Fruit fly (Drosophila melanogaster): ENCODE measurements around the gene CG7829.

The CG7829 gene

DNA sequence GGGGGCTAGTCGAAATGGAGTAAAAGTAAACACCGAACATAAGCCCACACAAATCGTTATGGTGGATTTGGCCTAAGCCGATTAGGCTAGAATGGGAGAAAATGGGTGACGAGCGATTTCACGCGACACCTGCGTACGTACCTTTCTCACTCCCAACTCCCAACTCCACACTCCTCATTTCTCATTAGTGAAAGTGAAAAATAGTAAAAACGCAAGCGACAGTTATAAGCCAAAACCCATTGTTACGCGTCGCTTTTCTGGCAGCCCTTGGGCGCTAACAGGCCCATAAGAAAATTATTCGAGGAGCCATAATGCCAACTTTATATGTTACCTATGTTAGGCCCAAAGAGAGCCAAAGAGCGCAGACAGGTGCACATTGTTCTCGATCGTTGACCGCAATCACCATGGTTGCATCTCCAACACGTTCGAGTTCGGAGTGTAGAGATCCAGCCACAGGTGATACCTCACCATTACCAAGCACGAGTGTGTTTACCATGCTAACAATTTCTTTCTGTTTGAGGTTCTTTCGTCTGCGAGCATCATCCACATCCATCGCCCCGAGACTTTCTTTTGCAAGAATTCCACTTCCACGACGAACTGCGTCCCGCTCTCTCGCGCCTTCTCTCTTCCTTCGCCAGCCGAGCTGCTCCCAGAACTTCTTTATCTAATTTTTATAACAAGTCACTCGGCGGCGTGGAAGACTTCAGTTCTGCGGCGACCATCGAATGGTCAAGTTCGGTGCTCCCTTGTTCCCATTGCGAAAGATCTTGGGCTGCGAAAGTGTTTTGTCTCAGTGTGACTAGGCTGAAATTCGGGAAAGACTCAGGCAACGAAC is 1.1 kb upstream of the CG7829 start, which contains the start of gene neo (continued):
- TF ChIP-seq HLHmδ (GFP tag; optimal IDR thresholded peaks at IDR 0.05) (peak; percentile 12), CG5180 (GFP tag; optimal IDR thresholded peaks at IDR 0.05) (peak; percentile 96), Ets65A (GFP tag) (peak; percentile 85), wek (GFP tag; optimal IDR thresholded peaks at IDR 0.05) (no peak), E2f1 (GFP tag; IDR thresholded peaks at IDR 0.05) (no peak), chinmo (GFP tag; IDR thresholded peaks at IDR 0.05; ENCODE audit: partially characterized antibody) (no peak), Asciz (GFP tag; optimal IDR thresholded peaks at IDR 0.05) (no peak), CG11560 (tag; IDR thresholded peaks at IDR 0.05) (no peak), CG17829 (tag; optimal IDR thresholded peaks at IDR 0.05) (no peak), CG4820 (GFP tag; optimal IDR thresholded peaks at IDR 0.05) (no peak), NFAT (GFP tag; IDR thresholded peaks at IDR 0.05) (no peak), CG7556 (GFP tag; optimal IDR thresholded peaks at IDR 0.05) (no peak), oc (tag; optimal IDR thresholded peaks at IDR 0.05) (peak; percentile 89), CG10366 (GFP tag; IDR thresholded peaks at IDR 0.05) (no peak), cwo (GFP tag; optimal IDR thresholded peaks at IDR 0.05) (no peak), Atf6 (GFP tag; IDR thresholded peaks at IDR 0.05) (no peak), HLH3B (GFP tag; IDR thresholded peaks at IDR 0.05) (no peak), chm (GFP tag; IDR thresholded peaks at IDR 0.05) (no peak), ERR (GFP tag; optimal IDR thresholded peaks at IDR 0.05) (no peak), kni (GFP tag; optimal IDR thresholded peaks at IDR 0.05) (peak; percentile 33), zen2 (GFP tag; IDR thresholded peaks at IDR 0.05; ENCODE audit: partially characterized antibody) (no peak), gfzf (GFP tag; optimal IDR thresholded peaks at IDR 0.05) (no peak), bcd (GFP tag; optimal IDR thresholded peaks at IDR 0.05) (no peak), CG6854 (GFP tag; optimal IDR thresholded peaks at IDR 0.05) (no peak), CG3995 (GFP tag; optimal IDR thresholded peaks at IDR 0.05) (no peak), h (optimal IDR thresholded peaks at IDR 0.05) (no peak), trh (GFP tag; optimal IDR thresholded peaks at IDR 0.05) (no peak), yki (optimal IDR thresholded peaks at IDR 0.05) (no peak), Scr (GFP tag; IDR thresholded peaks at IDR 0.05; ENCODE audit: partially characterized antibody) (no peak), fu2 (GFP tag; optimal IDR thresholded peaks at IDR 0.05) (no peak), CG7745 (tag; optimal IDR thresholded peaks at IDR 0.05) (no peak), tin (GFP tag; optimal IDR thresholded peaks at IDR 0.05) (no peak), sna (GFP tag; IDR thresholded peaks at IDR 0.05; ENCODE audit: partially characterized antibody) (no peak), CG6254 (GFP tag; optimal IDR thresholded peaks at IDR 0.05) (no peak), gsb (GFP tag; IDR thresholded peaks at IDR 0.05) (no peak), D (optimal IDR thresholded peaks at IDR 0.05) (peak; percentile 22), D (GFP tag; optimal IDR thresholded peaks at IDR 0.05) (no peak)

DNA sequence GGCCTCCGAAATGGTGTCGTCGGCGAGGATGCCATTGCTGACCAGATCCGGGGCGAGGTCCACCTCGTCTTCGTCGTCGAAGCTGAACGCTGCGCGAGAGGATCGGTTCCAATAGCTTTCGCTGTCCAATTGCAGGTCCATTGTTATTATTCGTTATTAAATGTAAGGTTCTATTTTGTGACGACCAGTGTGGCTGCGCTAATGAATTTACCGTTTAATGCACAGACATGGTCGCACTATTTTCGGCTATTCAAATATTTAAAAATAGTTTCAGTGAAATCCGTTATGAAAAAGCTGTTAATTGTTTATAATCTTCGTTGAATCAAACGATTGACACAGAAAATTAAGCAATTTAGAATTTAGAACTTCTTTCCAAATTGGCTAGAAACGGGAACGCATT is 1.3 kb downstream of the CG7829 start, which contains the start of gene Vps16B:
Gene Vps16B, minus strand, starts transcription at position 186 of the 400 bp plus-strand sequence.
- TF ChIP-seq BtbVII (GFP tag; optimal IDR thresholded peaks at IDR 0.05) (no peak), MESR4 (GFP tag; optimal IDR thresholded peaks at IDR 0.05) (peak; percentile 48), pan (optimal IDR thresholded peaks at IDR 0.05) (no peak), pan (GFP tag; optimal IDR thresholded peaks at IDR 0.05 in 1 of 2, IDR thresholded peaks at IDR 0.05 in 1 of 2) (no peak), Dp (GFP tag; optimal IDR thresholded peaks at IDR 0.05) (peak; percentile 64), Sry-δ (GFP tag; optimal IDR thresholded peaks at IDR 0.05) (peak; percentile 15), gfzf (GFP tag; optimal IDR thresholded peaks at IDR 0.05) (peak; percentile 77), emc (GFP tag; optimal IDR thresholded peaks at IDR 0.05) (no peak), Hr3 (GFP tag; optimal IDR thresholded peaks at IDR 0.05) (no peak), Opbp (GFP tag; IDR thresholded peaks at IDR 0.05; ENCODE audit: partially characterized antibody) (peak; percentile 39; the same call in 1 of the 3 replicates), CG3847 (GFP tag; IDR thresholded peaks at IDR 0.05) (peak; percentile 25; the same call in 1 of the 2 replicates), CG34376 (GFP tag; optimal IDR thresholded peaks at IDR 0.05) (no peak), CG30403 (GFP tag; optimal IDR thresholded peaks at IDR 0.05) (no peak), CG13424 (tag; optimal IDR thresholded peaks at IDR 0.05) (no peak), MBD-R2 (GFP tag; IDR thresholded peaks at IDR 0.05) (peak; percentile 84), stwl (tag; optimal IDR thresholded peaks at IDR 0.05) (peak; percentile 94)

Data from whole organism, embryonic.